Worm (Caenorhabditis elegans) whole organism, mixed stage, embryonic: Measurements from ENCODE around the gene nhx-1.

Source experiments
- ces-1 ChIP-seq: fragments of 150-350 bp; optimal IDR thresholded peaks from 2 replicates; lab custom pipeline; 2014; ENCODE audit warnings: missing biosample characterization, missing genetic modification reagents, missing genetic modification characterization
- drap-1 ChIP-seq: fragments of 200-800 bp; sonication (Bioruptor generic); optimal IDR thresholded peaks from 3 replicates; lab custom pipeline; 2018; ENCODE audit warnings: mild to moderate bottlenecking, missing genetic modification characterization, missing compliant biosample characterization
- ham-2 ChIP-seq: fragments of 200-800 bp; sonication (Bioruptor generic); optimal IDR thresholded peaks from 2 replicates; lab custom pipeline; 2018; ENCODE audit warnings: mild to moderate bottlenecking, missing genetic modification characterization, missing compliant biosample characterization
- lin-13 ChIP-seq: fragments of 150-350 bp; optimal IDR thresholded peaks from 2 replicates; lab custom pipeline; 2014; ENCODE audit warnings: missing biosample characterization, missing genetic modification characterization
- lsy-2 ChIP-seq: fragments of 150-350 bp; optimal IDR thresholded peaks from 2 replicates; lab custom pipeline; 2014; ENCODE audit warnings: missing biosample characterization, missing genetic modification characterization
- mab-5 ChIP-seq: fragments of 150-350 bp; optimal IDR thresholded peaks from 2 replicates; lab custom pipeline; 2014; ENCODE audit warnings: missing biosample characterization, missing genetic modification characterization
- mep-1 ChIP-seq: fragments of 150-350 bp; optimal IDR thresholded peaks from 2 replicates; lab custom pipeline; 2017; ENCODE audit warnings: missing biosample characterization, missing genetic modification reagents, missing genetic modification characterization, inconsistent platforms
- mls-2 ChIP-seq: sonication (generic microtip); optimal IDR thresholded peaks from 2 replicates; lab custom pipeline; 2016; ENCODE audit warnings: mild to moderate bottlenecking, missing genetic modification characterization, moderate library complexity, missing compliant biosample characterization
- nhr-237 ChIP-seq: fragments of 150-350 bp; optimal IDR thresholded peaks from 2 replicates; lab custom pipeline; 2014; ENCODE audit warnings: missing biosample characterization, missing genetic modification characterization
- pha-4 ChIP-seq: fragments of 150-350 bp; optimal IDR thresholded peaks from 2 replicates; lab custom pipeline; 2018; ENCODE audit warnings: missing biosample characterization, missing genetic modification reagents, missing genetic modification characterization
- snpc-4 ChIP-seq: fragments of 150-350 bp; optimal IDR thresholded peaks from 2 replicates; lab custom pipeline; 2014; ENCODE audit warnings: missing biosample characterization, missing genetic modification characterization
- sptf-1 ChIP-seq: sonication (generic microtip); optimal IDR thresholded peaks from 2 replicates; lab custom pipeline; 2017; ENCODE audit warnings: mild to moderate bottlenecking, missing genetic modification characterization, moderate library complexity, missing compliant biosample characterization
- unc-62 ChIP-seq: fragments of 150-350 bp; optimal IDR thresholded peaks from 2 replicates; lab custom pipeline; 2014; ENCODE audit warnings: missing biosample characterization, missing genetic modification reagents, missing genetic modification characterization

ce11 chrX:16006529-16006928, 10.4 kb upstream of the nhx-1 start, which contains the start of gene C09G1.4:
- TF ChIP-seq mab-5 (tag; lab: Kevin White, UChicago) (no peak), nhr-237 (tag; lab: Kevin White, UChicago) (no peak), ham-2 (GFP tag; lab: Kevin White, UChicago) (no peak), pha-4 (tag; lab: Kevin White, UChicago) (no peak), mep-1 (tag; lab: Kevin White, UChicago) (no peak), lsy-2 (tag; lab: Kevin White, UChicago) (no peak), snpc-4 (tag; lab: Kevin White, UChicago) (no peak), lin-13 (tag; lab: Kevin White, UChicago) (no peak), unc-62 (GFP tag; lab: Kevin White, UChicago) (no peak), ces-1 (no peak), mls-2 (tag; lab: Kevin White, UChicago) (no peak), sptf-1 (tag; lab: Kevin White, UChicago) (no peak), drap-1 (no peak)
